Fruit fly (Drosophila melanogaster) whole organism, embryonic: ENCODE measurements around the gene MESR6.

ENCODE experiments used
- Asciz ChIP-seq: fragments of 200-800 bp; sonication (Bioruptor generic); optimal IDR thresholded peaks from 2 replicates; lab custom pipeline; 2017; ENCODE audit warnings: missing biosample characterization, mild to moderate bottlenecking, missing genetic modification characterization, missing genetic modification reagents
- Atf6 ChIP-seq: fragments of 200-800 bp; sonication (Bioruptor generic); IDR thresholded peaks from 2 replicates; pipeline ENCODE4 v1.3.6; 2022; ENCODE audit warnings: missing biosample characterization, missing genetic modification characterization
- CG10147 ChIP-seq: fragments of 200-800 bp; sonication (Bioruptor generic); optimal IDR thresholded peaks from 2 replicates; lab custom pipeline; 2019; ENCODE audit warnings: missing biosample characterization, mild to moderate bottlenecking, missing genetic modification characterization, moderate library complexity
- CG10209 ChIP-seq: fragments of 200-800 bp; sonication (Bioruptor generic); optimal IDR thresholded peaks from 3 replicates; lab custom pipeline; 2017; ENCODE audit warnings: missing biosample characterization, mild to moderate bottlenecking, missing genetic modification characterization, missing genetic modification reagents
- CG10267 ChIP-seq: fragments of 200-800 bp; sonication (Bioruptor generic); optimal IDR thresholded peaks from 2 replicates; lab custom pipeline; 2018; ENCODE audit warnings: missing biosample characterization, mild to moderate bottlenecking, missing genetic modification characterization, moderate library complexity
- CG12659 ChIP-seq: fragments of 200-800 bp; sonication (Bioruptor generic); optimal IDR thresholded peaks from 3 replicates; lab custom pipeline; 2017; ENCODE audit warnings: mild to moderate bottlenecking, missing biosample characterization, missing genetic modification reagents, missing genetic modification characterization
- CG14014 ChIP-seq: fragments of 200-800 bp; sonication (Bioruptor generic); IDR thresholded peaks from 2 replicates; pipeline ENCODE4 v1.3.6; 2022; ENCODE audit warnings: missing biosample characterization, missing genetic modification characterization
- CG14965 ChIP-seq: fragments of 200-800 bp; sonication (Bioruptor generic); optimal IDR thresholded peaks from 2 replicates; lab custom pipeline; 2016; ENCODE audit warnings: missing biosample characterization, missing genetic modification characterization, borderline replicate concordance
- CG15514 ChIP-seq: fragments of 200-800 bp; sonication (Bioruptor generic); optimal IDR thresholded peaks from 3 replicates; lab custom pipeline; 2017; ENCODE audit warnings: missing biosample characterization, missing genetic modification characterization, mild to moderate bottlenecking, moderate library complexity, missing genetic modification reagents
- CG2199 ChIP-seq: fragments of 200-800 bp; sonication (Bioruptor generic); IDR thresholded peaks from 3 replicates; pipeline ENCODE4 v1.3.6; 2022; ENCODE audit warnings: missing biosample characterization, missing genetic modification characterization
- CG2712 ChIP-seq: fragments of 200-800 bp; optimal IDR thresholded peaks from 3 replicates; lab custom pipeline; 2019; ENCODE audit warnings: missing biosample characterization, mild to moderate bottlenecking, missing genetic modification characterization, moderate library complexity
- CG3065 ChIP-seq: fragments of 200-800 bp; sonication (Bioruptor generic); optimal IDR thresholded peaks from 2 replicates; lab custom pipeline; 2016; ENCODE audit warnings: missing biosample characterization, missing genetic modification characterization
- CG6689 ChIP-seq: fragments of 200-800 bp; sonication (Bioruptor generic); IDR thresholded peaks from 2 replicates; pipeline ENCODE4 v1.3.6; 2022; ENCODE audit warnings: missing biosample characterization, missing genetic modification characterization
- CG7556 ChIP-seq: fragments of 200-800 bp; sonication (Bioruptor generic); optimal IDR thresholded peaks from 2 replicates; lab custom pipeline; 2017; ENCODE audit warnings: missing biosample characterization, mild to moderate bottlenecking, missing genetic modification characterization
- CG8281 ChIP-seq: fragments of 200-800 bp; sonication (Bioruptor generic); optimal IDR thresholded peaks from 2 replicates; lab custom pipeline; 2018; ENCODE audit warnings: missing biosample characterization, mild to moderate bottlenecking, missing genetic modification characterization, moderate library complexity
- CG8359 ChIP-seq: fragments of 200-800 bp; sonication (Bioruptor generic); optimal IDR thresholded peaks from 2 replicates; lab custom pipeline; 2017; ENCODE audit warnings: missing biosample characterization, mild to moderate bottlenecking, missing genetic modification characterization, borderline replicate concordance
- CG9609 ChIP-seq: fragments of 200-800 bp; sonication (Bioruptor generic); optimal IDR thresholded peaks from 3 replicates; lab custom pipeline; 2016; ENCODE audit warnings: missing biosample characterization, missing genetic modification characterization
- Chrac-16 ChIP-seq: fragments of 200-800 bp; sonication (Bioruptor generic); optimal IDR thresholded peaks from 3 replicates; lab custom pipeline; 2016; ENCODE audit warnings: missing biosample characterization, missing genetic modification characterization
- Dek ChIP-seq: fragments of 200-800 bp; sonication (Bioruptor generic); optimal IDR thresholded peaks from 3 replicates; lab custom pipeline; 2019; ENCODE audit warnings: missing biosample characterization, mild to moderate bottlenecking, missing genetic modification characterization, moderate library complexity
- Fer1 ChIP-seq: fragments of 200-800 bp; sonication (Bioruptor generic); optimal IDR thresholded peaks from 2 replicates; lab custom pipeline; 2017; ENCODE audit warnings: missing biosample characterization, mild to moderate bottlenecking, missing genetic modification characterization
- Hand ChIP-seq: fragments of 200-800 bp; sonication (Bioruptor generic); optimal IDR thresholded peaks from 2 replicates; lab custom pipeline; 2017; ENCODE audit warnings: mild to moderate bottlenecking, missing biosample characterization, missing genetic modification reagents, missing genetic modification characterization
- Sry-δ ChIP-seq: fragments of 200-800 bp; sonication (Bioruptor generic); optimal IDR thresholded peaks from 2 replicates; lab custom pipeline; 2016; ENCODE audit warnings: missing biosample characterization, missing genetic modification characterization
- ara ChIP-seq: fragments of 200-800 bp; sonication (Bioruptor generic); IDR thresholded peaks from 2 replicates; pipeline ENCODE4 v1.3.6; 2022; ENCODE audit warnings: missing biosample characterization, missing genetic modification characterization
- bigmax ChIP-seq: fragments of 200-800 bp; sonication (Bioruptor generic); optimal IDR thresholded peaks from 2 replicates; lab custom pipeline; 2018; ENCODE audit warnings: missing biosample characterization, mild to moderate bottlenecking, missing genetic modification characterization
- cg ChIP-seq: fragments of 200-800 bp; sonication (Bioruptor generic); optimal IDR thresholded peaks from 3 replicates; lab custom pipeline; 2019; ENCODE audit warnings: missing biosample characterization, mild to moderate bottlenecking, missing genetic modification characterization, moderate library complexity
- danr ChIP-seq: fragments of 200-800 bp; sonication (Bioruptor generic); IDR thresholded peaks from 2 replicates; pipeline ENCODE4 v1.3.6; 2022; ENCODE audit warnings: missing biosample characterization, missing genetic modification characterization
- dimm ChIP-seq: fragments of 200-800 bp; sonication (Bioruptor generic); IDR thresholded peaks from 2 replicates; pipeline ENCODE4 v1.3.6; 2022; ENCODE audit warnings: missing biosample characterization, missing genetic modification characterization
- dmrt99B ChIP-seq: fragments of 200-800 bp; sonication (Bioruptor generic); optimal IDR thresholded peaks from 2 replicates; lab custom pipeline; 2018; ENCODE audit warnings: missing biosample characterization, mild to moderate bottlenecking, missing genetic modification characterization, moderate library complexity
- dysf ChIP-seq: fragments of 200-800 bp; sonication (Bioruptor generic); IDR thresholded peaks from 3 replicates; pipeline ENCODE4 v1.3.6; 2022; ENCODE audit warnings: missing biosample characterization, missing genetic modification characterization
- ems ChIP-seq: fragments of 200-800 bp; sonication (Bioruptor generic); optimal IDR thresholded peaks from 3 replicates; lab custom pipeline; 2016; ENCODE audit warnings: missing biosample characterization, missing genetic modification characterization
- eve ChIP-seq, 2 experiments: fragments of >200 bp; optimal IDR thresholded peaks; 2 replicates each; lab custom pipeline; 2017; ENCODE audit warnings: missing biosample characterization in 2 of 2, missing genetic modification characterization in 2 of 2
- eyg ChIP-seq: fragments of 200-800 bp; sonication (Bioruptor generic); optimal IDR thresholded peaks from 3 replicates; lab custom pipeline; 2016; ENCODE audit warnings: missing biosample characterization, missing genetic modification characterization
- gro ChIP-seq: fragments of 200-800 bp; sonication (Bioruptor generic); optimal IDR thresholded peaks from 2 replicates; lab custom pipeline; 2016; ENCODE audit warnings: missing biosample characterization, missing genetic modification characterization
- gsb-n ChIP-seq: fragments of 200-800 bp; sonication (Bioruptor generic); optimal IDR thresholded peaks from 3 replicates; lab custom pipeline; 2018; ENCODE audit warnings: missing biosample characterization, mild to moderate bottlenecking, missing genetic modification characterization
- knrl ChIP-seq: fragments of 200-800 bp; sonication (Bioruptor generic); IDR thresholded peaks from 3 replicates; pipeline ENCODE4 v1.3.6; 2022; ENCODE audit warnings: missing biosample characterization, missing genetic modification characterization; ENCODE audit not compliant: partially characterized antibody
- lab ChIP-seq: fragments of 200-800 bp; sonication (Bioruptor generic); optimal IDR thresholded peaks from 3 replicates; lab custom pipeline; 2017; ENCODE audit warnings: missing biosample characterization, missing genetic modification characterization, mild to moderate bottlenecking, moderate library complexity, missing genetic modification reagents
- lmd ChIP-seq: fragments of 200-800 bp; sonication (Bioruptor generic); IDR thresholded peaks from 2 replicates; pipeline ENCODE4 v1.3.6; 2022; ENCODE audit warnings: missing biosample characterization, missing genetic modification characterization
- otp ChIP-seq: fragments of 200-800 bp; sonication (Bioruptor generic); IDR thresholded peaks from 3 replicates; pipeline ENCODE4, ENCODE4 v1.3.6; 2022; ENCODE audit warnings: missing biosample characterization, missing genetic modification characterization
- p53 ChIP-seq: fragments of 200-800 bp; sonication (Bioruptor generic); optimal IDR thresholded peaks from 2 replicates; lab custom pipeline; 2016; ENCODE audit warnings: missing biosample characterization, missing genetic modification characterization
- pan ChIP-seq, 4 experiments: fragments of >200 bp in 3 of 4; fragments of 200-800 bp in 1 of 4; sonication (Bioruptor generic) in 1 of 4; optimal IDR thresholded peaks in 3 of 4; IDR thresholded peaks in 1 of 4; 2 replicates each; pipeline versions ENCODE4 v1.3.6 to Lab custom; 2017 to 2022; ENCODE audit warnings: missing biosample characterization in 2 of 4, missing genetic modification characterization in 2 of 4, mixed read lengths in 1 of 4
- phol ChIP-seq: fragments of 200-800 bp; sonication (Bioruptor generic); optimal IDR thresholded peaks from 3 replicates; lab custom pipeline; 2018; ENCODE audit warnings: missing biosample characterization, mild to moderate bottlenecking, missing genetic modification characterization, moderate library complexity
- pzg ChIP-seq: fragments of 200-800 bp; sonication (Bioruptor generic); optimal IDR thresholded peaks from 3 replicates; lab custom pipeline; 2018; ENCODE audit warnings: missing biosample characterization, mild to moderate bottlenecking, missing genetic modification characterization, moderate library complexity
- row ChIP-seq: fragments of 200-800 bp; sonication (Bioruptor generic); IDR thresholded peaks from 3 replicates; pipeline ENCODE4 v1.3.6; 2022; ENCODE audit warnings: missing biosample characterization, missing genetic modification characterization
- so ChIP-seq: fragments of 200-800 bp; sonication (Bioruptor generic); IDR thresholded peaks from 3 replicates; pipeline ENCODE4 v1.3.6; 2022; ENCODE audit warnings: missing biosample characterization, missing genetic modification characterization
- tna ChIP-seq: fragments of 200-800 bp; sonication (Bioruptor generic); IDR thresholded peaks from 2 replicates; pipeline ENCODE4 v1.3.6; 2022; ENCODE audit warnings: missing biosample characterization, missing genetic modification characterization; ENCODE audit not compliant: partially characterized antibody
- trem ChIP-seq: fragments of 200-800 bp; optimal IDR thresholded peaks from 3 replicates; lab custom pipeline; 2019; ENCODE audit warnings: missing biosample characterization, mild to moderate bottlenecking, missing genetic modification characterization, moderate library complexity
- wdn ChIP-seq: fragments of 200-800 bp; sonication (Bioruptor generic); IDR thresholded peaks from 2 replicates; pipeline ENCODE4 v1.3.6; 2022; ENCODE audit warnings: missing biosample characterization, missing genetic modification characterization

Gene MESR6

dm6 chr3L:19087369-19088275, 4.8 kb upstream of the MESR6 start (continued):
- TF ChIP-seq CG8359 (GFP tag; lab: Kevin White, UChicago), result no peak
- TF ChIP-seq ems (GFP tag; lab: Kevin White, UChicago), result no peak
- peak; percentile 30; the same call in 1 of the 3 replicates for TF ChIP-seq row (GFP tag; lab: Robert Waterston, UW)
- TF ChIP-seq pan (optimal IDR thresholded peaks at IDR 0.05; lab: Kevin White, UChicago), result no peak
- TF ChIP-seq pan (GFP tag; optimal IDR thresholded peaks at IDR 0.05 in 1 of 2, IDR thresholded peaks at IDR 0.05 in 1 of 2), result peak in 1 of 2 experiments; percentile 44
- TF ChIP-seq Chrac-16 (GFP tag; lab: Kevin White, UChicago), result no peak
- no peak for TF ChIP-seq eyg (GFP tag; lab: Kevin White, UChicago)
- TF ChIP-seq CG15514 (GFP tag; lab: Kevin White, UChicago), result peak; percentile 19
- TF ChIP-seq CG6689 (GFP tag; lab: Robert Waterston, UW), result peak; percentile 25; the same call in 1 of the 2 replicates
- TF ChIP-seq dysf (GFP tag; lab: Robert Waterston, UW), result 0 out of 3 replicates have a peak, but pooled peaks have one; percentile 5
- no peak for TF ChIP-seq p53 (GFP tag; lab: Kevin White, UChicago)
- TF ChIP-seq CG8281 (tag; lab: Kevin White, UChicago), result no peak
- peak; percentile 66 for TF ChIP-seq CG2712
- no peak for TF ChIP-seq CG14965 (GFP tag; lab: Kevin White, UChicago)
- no peak for TF ChIP-seq CG2199 (GFP tag; lab: Robert Waterston, UW)
- TF ChIP-seq lab, result peak; percentile 69
- TF ChIP-seq Fer1, result peak; percentile 54
- no peak for TF ChIP-seq tna
- no peak for TF ChIP-seq CG9609 (GFP tag; lab: Kevin White, UChicago)
- peak; percentile 46 for TF ChIP-seq CG10267 (tag; lab: Kevin White, UChicago)
- TF ChIP-seq Dek, result peak; percentile 37
- no peak for TF ChIP-seq otp (GFP tag; lab: Robert Waterston, UW)
- peak; percentile 18 for TF ChIP-seq gsb-n (tag; lab: Kevin White, UChicago)
- TF ChIP-seq ara (GFP tag; lab: Robert Waterston, UW), result no peak
- TF ChIP-seq dmrt99B, result peak; percentile 59
- TF ChIP-seq trem (tag; lab: Kevin White, UChicago), result peak; percentile 17
- no peak for TF ChIP-seq eve (GFP tag; optimal IDR thresholded peaks at IDR 0.05; lab: Kevin White, UChicago)
- TF ChIP-seq dimm (GFP tag; lab: Robert Waterston, UW), result no peak
- TF ChIP-seq CG10209, result peak; percentile 44
- no peak for TF ChIP-seq so (GFP tag; lab: Robert Waterston, UW)
- TF ChIP-seq Sry-δ (GFP tag; lab: Kevin White, UChicago), result no peak
- TF ChIP-seq CG12659, result peak; percentile 38
- peak; percentile 46 for TF ChIP-seq phol (tag; lab: Kevin White, UChicago)
- no peak for TF ChIP-seq bigmax (GFP tag; lab: Kevin White, UChicago)
- TF ChIP-seq Hand, result peak; percentile 33
- TF ChIP-seq CG3065 (GFP tag; lab: Kevin White, UChicago), result no peak
- peak; percentile 75 for TF ChIP-seq CG7556
- TF ChIP-seq gro (GFP tag; lab: Kevin White, UChicago), result no peak
- 0 out of 2 replicates have a peak, but pooled peaks have one; percentile 29 for TF ChIP-seq Atf6 (GFP tag; lab: Robert Waterston, UW)
- no peak for TF ChIP-seq wdn (GFP tag; lab: Robert Waterston, UW)
- no peak for TF ChIP-seq cg (GFP tag; lab: Kevin White, UChicago)
- TF ChIP-seq Asciz (GFP tag; lab: Kevin White, UChicago), result no peak
- TF ChIP-seq lmd, result 0 out of 2 replicates have a peak, but pooled peaks have one; percentile 41
- TF ChIP-seq danr (GFP tag; lab: Robert Waterston, UW), result no peak
- peak; percentile 29; the same call in 1 of the 2 replicates for TF ChIP-seq CG14014 (GFP tag; lab: Robert Waterston, UW)
- no peak for TF ChIP-seq knrl (GFP tag; lab: Robert Waterston, UW)
- TF ChIP-seq CG10147, result peak; percentile 27
- no peak for TF ChIP-seq pzg
